Worm (Caenorhabditis elegans) whole organism, mixed stage, embryonic: ENCODE measurements around the gene srab-16.

Experiments used
- M03D4.4 ChIP-seq: sonication (generic microtip); optimal IDR thresholded peaks from 2 replicates; lab custom pipeline; 2017; ENCODE audit warnings: mild to moderate bottlenecking, missing genetic modification characterization, missing compliant biosample characterization
- bed-3 ChIP-seq: fragments of 200-800 bp; sonication (Bioruptor generic); optimal IDR thresholded peaks from 3 replicates; lab custom pipeline; 2018; ENCODE audit warnings: mild to moderate bottlenecking, missing genetic modification characterization, moderate library complexity, missing compliant biosample characterization
- blmp-1 ChIP-seq: fragments of 150-350 bp; optimal IDR thresholded peaks from 2 replicates; lab custom pipeline; 2014; ENCODE audit warnings: missing biosample characterization, missing genetic modification characterization
- ceh-39 ChIP-seq: fragments of 150-350 bp; optimal IDR thresholded peaks from 2 replicates; lab custom pipeline; 2014; ENCODE audit warnings: missing biosample characterization, missing genetic modification characterization
- ceh-43 ChIP-seq: fragments of 200-800 bp; sonication (Bioruptor generic); optimal IDR thresholded peaks from 2 replicates; lab custom pipeline; 2018; ENCODE audit warnings: mild to moderate bottlenecking, missing genetic modification characterization, moderate library complexity, missing compliant biosample characterization
- ceh-83 ChIP-seq: fragments of 200-800 bp; sonication (Bioruptor generic); optimal IDR thresholded peaks from 2 replicates; lab custom pipeline; 2018; ENCODE audit warnings: mild to moderate bottlenecking, missing genetic modification characterization, missing compliant biosample characterization
- ces-1 ChIP-seq: fragments of 150-350 bp; optimal IDR thresholded peaks from 2 replicates; lab custom pipeline; 2014; ENCODE audit warnings: missing biosample characterization, missing genetic modification reagents, missing genetic modification characterization
- cnd-1 ChIP-seq: fragments of 200-800 bp; sonication (Bioruptor generic); optimal IDR thresholded peaks from 2 replicates; lab custom pipeline; 2018; ENCODE audit warnings: mild to moderate bottlenecking, missing genetic modification characterization, missing compliant biosample characterization
- drap-1 ChIP-seq: fragments of 200-800 bp; sonication (Bioruptor generic); optimal IDR thresholded peaks from 3 replicates; lab custom pipeline; 2018; ENCODE audit warnings: mild to moderate bottlenecking, missing genetic modification characterization, missing compliant biosample characterization
- elt-1 ChIP-seq: sonication (generic microtip); optimal IDR thresholded peaks from 2 replicates; lab custom pipeline; 2017; ENCODE audit warnings: missing genetic modification characterization, mild to moderate bottlenecking, missing compliant biosample characterization, antibody characterized with exemption, moderate library complexity, borderline replicate concordance; ENCODE audit not compliant: insufficient read depth
- elt-3 ChIP-seq: fragments of 150-350 bp; optimal IDR thresholded peaks from 2 replicates; lab custom pipeline; 2014; ENCODE audit warnings: missing biosample characterization, missing genetic modification characterization
- ham-2 ChIP-seq: fragments of 200-800 bp; sonication (Bioruptor generic); optimal IDR thresholded peaks from 2 replicates; lab custom pipeline; 2018; ENCODE audit warnings: mild to moderate bottlenecking, missing genetic modification characterization, missing compliant biosample characterization
- hlh-1 ChIP-seq: fragments of 150-350 bp; optimal IDR thresholded peaks from 2 replicates; lab custom pipeline; 2014; ENCODE audit warnings: missing biosample characterization, missing genetic modification reagents, missing genetic modification characterization
- lin-32 ChIP-seq: fragments of 200-800 bp; sonication (Bioruptor generic); optimal IDR thresholded peaks from 2 replicates; lab custom pipeline; 2018; ENCODE audit warnings: mild to moderate bottlenecking, missing genetic modification characterization, missing compliant biosample characterization
- lsy-2 ChIP-seq: fragments of 150-350 bp; optimal IDR thresholded peaks from 2 replicates; lab custom pipeline; 2014; ENCODE audit warnings: missing biosample characterization, missing genetic modification characterization
- mab-5 ChIP-seq: fragments of 150-350 bp; optimal IDR thresholded peaks from 2 replicates; lab custom pipeline; 2014; ENCODE audit warnings: missing biosample characterization, missing genetic modification characterization
- mep-1 ChIP-seq: fragments of 150-350 bp; optimal IDR thresholded peaks from 2 replicates; lab custom pipeline; 2017; ENCODE audit warnings: missing biosample characterization, missing genetic modification reagents, missing genetic modification characterization, inconsistent platforms
- mls-2 ChIP-seq: sonication (generic microtip); optimal IDR thresholded peaks from 2 replicates; lab custom pipeline; 2016; ENCODE audit warnings: mild to moderate bottlenecking, missing genetic modification characterization, moderate library complexity, missing compliant biosample characterization
- nhr-12 ChIP-seq: fragments of 150-350 bp; optimal IDR thresholded peaks from 2 replicates; lab custom pipeline; 2014; ENCODE audit warnings: missing biosample characterization, missing genetic modification characterization
- nhr-2 ChIP-seq: fragments of 150-350 bp; optimal IDR thresholded peaks from 2 replicates; lab custom pipeline; 2014; ENCODE audit warnings: missing biosample characterization, missing genetic modification characterization
- nhr-237 ChIP-seq: fragments of 150-350 bp; optimal IDR thresholded peaks from 2 replicates; lab custom pipeline; 2014; ENCODE audit warnings: missing biosample characterization, missing genetic modification characterization
- nhr-76 ChIP-seq: sonication (generic microtip); optimal IDR thresholded peaks from 2 replicates; lab custom pipeline; 2017; ENCODE audit warnings: missing biosample characterization, missing genetic modification characterization
- sem-2 ChIP-seq: fragments of 200-800 bp; sonication (Bioruptor generic); optimal IDR thresholded peaks from 2 replicates; lab custom pipeline; 2018; ENCODE audit warnings: mild to moderate bottlenecking, missing genetic modification characterization, missing compliant biosample characterization
- sptf-1 ChIP-seq: sonication (generic microtip); optimal IDR thresholded peaks from 2 replicates; lab custom pipeline; 2017; ENCODE audit warnings: mild to moderate bottlenecking, missing genetic modification characterization, moderate library complexity, missing compliant biosample characterization
- tbx-8 ChIP-seq: fragments of 200-800 bp; sonication (Bioruptor generic); optimal IDR thresholded peaks from 2 replicates; lab custom pipeline; 2018; ENCODE audit warnings: mild to moderate bottlenecking, missing genetic modification characterization, moderate library complexity, missing compliant biosample characterization
- unc-120 ChIP-seq: sonication (generic microtip); optimal IDR thresholded peaks from 2 replicates; lab custom pipeline; 2017; ENCODE audit warnings: missing genetic modification characterization, missing compliant biosample characterization; ENCODE audit not compliant: poor library complexity, severe bottlenecking
- unc-39 ChIP-seq: fragments of 150-350 bp; optimal IDR thresholded peaks from 2 replicates; lab custom pipeline; 2014; ENCODE audit warnings: missing biosample characterization, missing genetic modification characterization
- unc-62 ChIP-seq: fragments of 150-350 bp; optimal IDR thresholded peaks from 2 replicates; lab custom pipeline; 2014; ENCODE audit warnings: missing biosample characterization, missing genetic modification reagents, missing genetic modification characterization
- zip-8 ChIP-seq: fragments of 150-350 bp; optimal IDR thresholded peaks from 2 replicates; lab custom pipeline; 2014; ENCODE audit warnings: missing biosample characterization, missing genetic modification characterization
- ztf-11 ChIP-seq: fragments of 150-350 bp; optimal IDR thresholded peaks from 2 replicates; lab custom pipeline; 2014; ENCODE audit warnings: missing biosample characterization, missing genetic modification characterization

The srab-16 gene

DNA sequence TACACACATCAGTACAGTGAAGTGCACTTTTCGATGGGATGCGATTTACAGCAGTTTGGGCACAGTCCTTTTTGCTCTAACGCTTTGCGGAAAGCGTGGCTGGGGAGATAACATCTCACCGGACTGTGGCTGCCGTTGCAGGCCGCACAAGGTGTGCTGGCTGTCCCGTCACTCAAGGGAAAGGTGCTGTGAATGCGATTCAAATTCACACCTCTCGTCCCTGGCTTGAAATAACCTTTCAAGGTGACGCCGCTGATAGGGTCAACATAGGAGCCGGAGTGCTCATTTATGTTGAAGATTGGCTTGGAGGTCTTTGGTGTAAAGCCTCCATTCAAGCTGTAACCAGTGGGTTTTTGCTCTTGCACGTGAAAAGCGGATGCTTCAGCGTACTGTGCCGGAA is 11.6 kb downstream of the srab-16 start:
- TF ChIP-seq hlh-1 (no peak), elt-1 (tag; lab: Kevin White, UChicago) (no peak), ces-1 (GFP tag; lab: Kevin White, UChicago) (no peak), nhr-12 (tag; lab: Kevin White, UChicago) (no peak)

DNA sequence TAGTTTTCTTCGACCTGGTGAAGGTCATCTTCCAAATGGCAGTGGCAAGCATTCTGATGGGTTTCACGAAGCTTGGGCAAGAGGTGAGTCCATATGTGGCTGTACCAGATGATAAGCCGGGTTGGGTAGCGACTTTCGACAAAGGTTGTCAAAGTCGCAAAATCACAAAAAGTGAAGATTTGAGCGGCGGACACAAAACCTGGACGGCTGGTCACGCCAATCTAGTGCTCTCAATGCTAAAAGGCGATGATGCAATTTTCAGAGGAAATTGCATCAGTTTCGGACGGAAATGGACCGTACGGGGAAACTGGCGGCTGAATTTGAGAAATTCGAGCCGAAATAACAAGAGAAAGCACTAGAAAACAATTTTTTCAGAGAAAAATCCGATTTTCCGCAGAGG is 14.7 kb downstream of the srab-16 start:
- TF ChIP-seq ces-1 (GFP tag; lab: Kevin White, UChicago) (no peak), sem-2 (no peak), ceh-83 (no peak), mab-5 (no peak), unc-120 (tag; lab: Kevin White, UChicago) (no peak), hlh-1 (no peak), lsy-2 (tag; lab: Kevin White, UChicago) (no peak), elt-3 (tag; lab: Kevin White, UChicago) (no peak), ztf-11 (tag; lab: Kevin White, UChicago) (no peak), nhr-76 (no peak), elt-1 (tag; lab: Kevin White, UChicago) (no peak), cnd-1 (no peak), lin-32 (GFP tag; lab: Kevin White, UChicago) (no peak), mep-1 (tag; lab: Kevin White, UChicago) (no peak), M03D4.4 (tag; lab: Kevin White, UChicago) (no peak), ceh-39 (no peak), tbx-8 (no peak)

DNA sequence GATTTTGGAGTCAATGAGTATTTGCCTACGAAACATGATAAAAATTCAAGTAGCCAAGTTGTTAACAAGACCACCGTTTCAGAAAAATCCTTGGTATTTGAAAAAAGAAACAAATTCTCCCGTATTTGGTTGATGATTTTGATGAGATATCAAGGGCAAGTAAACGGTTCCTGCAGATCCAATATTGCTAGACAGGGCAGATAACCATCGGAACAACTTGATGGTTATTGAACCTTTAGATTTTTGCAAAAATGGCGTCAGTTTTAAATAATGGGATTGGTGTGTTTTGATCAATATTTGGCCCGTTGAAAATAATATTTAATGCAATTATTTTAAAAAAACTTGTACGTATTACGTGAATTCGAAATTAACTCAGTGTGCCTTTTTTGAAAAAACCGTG is 17.7 kb downstream of the srab-16 start:
- TF ChIP-seq M03D4.4 (tag; lab: Kevin White, UChicago) (no peak), lsy-2 (tag; lab: Kevin White, UChicago) (no peak), elt-1 (tag; lab: Kevin White, UChicago) (peak; percentile 38), blmp-1 (no peak)

DNA sequence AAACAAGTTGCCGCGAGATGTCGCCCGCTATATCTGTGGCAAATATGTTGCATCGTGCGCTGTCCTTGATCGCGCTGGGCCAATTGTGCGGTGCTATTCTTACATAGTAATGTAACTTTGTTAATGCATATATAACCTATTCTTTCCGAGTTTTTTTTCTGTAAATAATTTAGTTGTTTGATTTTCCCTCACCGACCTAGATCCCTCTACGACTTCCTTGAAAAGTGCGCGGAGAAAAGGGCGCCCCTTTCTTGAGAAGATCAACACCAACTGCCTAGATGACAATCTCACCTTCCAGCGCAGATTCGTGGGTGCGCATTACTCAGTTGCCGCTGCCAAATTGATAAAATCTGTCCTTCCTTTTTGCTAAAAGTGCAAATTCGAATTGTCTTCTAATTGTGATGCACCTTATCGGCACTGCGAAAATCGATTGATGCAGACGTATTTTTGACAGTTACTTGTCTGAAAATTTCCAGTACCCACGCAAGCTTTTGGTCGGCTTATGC is 19.1 kb downstream of the srab-16 start:
- TF ChIP-seq elt-1 (tag; lab: Kevin White, UChicago), result peak; percentile 85
- no peak for TF ChIP-seq sptf-1 (tag; lab: Kevin White, UChicago)
- TF ChIP-seq tbx-8, result no peak
- no peak for TF ChIP-seq nhr-12 (tag; lab: Kevin White, UChicago)
- TF ChIP-seq unc-39 (tag; lab: Kevin White, UChicago), result no peak

DNA sequence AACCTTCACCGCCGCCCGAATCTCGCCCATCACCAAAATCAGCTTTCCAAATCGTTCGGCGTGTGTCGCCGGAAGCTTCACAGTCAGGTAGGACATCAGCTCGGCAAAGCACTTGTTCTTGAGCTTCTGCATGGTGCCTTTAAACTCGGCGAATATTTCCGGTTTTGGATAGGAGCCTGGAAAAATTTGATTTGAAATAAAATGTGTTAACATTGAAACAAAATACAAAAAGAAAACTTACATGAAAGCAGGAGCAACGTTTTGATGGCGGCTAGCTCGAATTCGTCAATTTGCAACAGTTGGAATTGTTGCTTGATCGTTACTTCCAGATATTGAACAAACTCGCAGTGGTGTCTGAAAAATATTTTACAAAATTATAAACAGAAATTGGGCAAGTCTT is 20.2 kb downstream of the srab-16 start:
- no peak for TF ChIP-seq elt-3 (tag; lab: Kevin White, UChicago)
- TF ChIP-seq lin-32 (GFP tag; lab: Kevin White, UChicago), result no peak
- no peak for TF ChIP-seq mls-2 (tag; lab: Kevin White, UChicago)
- TF ChIP-seq ham-2, result no peak
- TF ChIP-seq ceh-83, result no peak

DNA sequence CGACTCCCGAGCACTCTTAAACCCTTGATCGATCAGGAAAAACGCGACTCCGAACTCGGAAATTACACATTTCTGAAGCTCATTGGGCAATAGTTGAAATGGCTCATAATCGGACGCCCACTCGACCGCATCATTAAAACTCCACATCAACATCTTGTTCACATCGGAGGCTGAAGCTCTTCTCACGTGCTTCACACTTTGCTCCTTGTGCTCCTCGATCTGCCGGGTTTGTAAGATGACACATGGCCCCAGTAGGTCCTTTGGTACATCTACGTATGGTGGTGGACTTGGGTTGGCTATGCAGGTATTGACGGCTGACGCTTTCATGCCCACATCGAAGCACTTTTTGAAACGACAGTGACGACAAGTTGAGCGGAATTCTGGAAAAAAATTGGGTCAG is 20.9 kb downstream of the srab-16 start:
- no peak for TF ChIP-seq tbx-8
- TF ChIP-seq unc-120 (tag; lab: Kevin White, UChicago), result no peak
- TF ChIP-seq mls-2 (tag; lab: Kevin White, UChicago), result no peak
- no peak for TF ChIP-seq lsy-2 (tag; lab: Kevin White, UChicago)
- TF ChIP-seq zip-8 (tag; lab: Kevin White, UChicago), result no peak
- no peak for TF ChIP-seq nhr-237 (tag; lab: Kevin White, UChicago)
- no peak for TF ChIP-seq unc-62 (GFP tag; lab: Kevin White, UChicago)
- TF ChIP-seq M03D4.4 (tag; lab: Kevin White, UChicago), result no peak
- no peak for TF ChIP-seq ceh-83
- no peak for TF ChIP-seq lin-32 (GFP tag; lab: Kevin White, UChicago)
- no peak for TF ChIP-seq ztf-11 (tag; lab: Kevin White, UChicago)
- TF ChIP-seq drap-1 (GFP tag; lab: Kevin White, UChicago), result no peak
- TF ChIP-seq blmp-1, result no peak
- TF ChIP-seq bed-3 (GFP tag; lab: Kevin White, UChicago), result no peak
- TF ChIP-seq nhr-2, result no peak
- no peak for TF ChIP-seq mab-5
- TF ChIP-seq mep-1 (tag; lab: Kevin White, UChicago), result no peak
- no peak for TF ChIP-seq nhr-12 (tag; lab: Kevin White, UChicago)
- no peak for TF ChIP-seq ceh-43 (GFP tag; lab: Kevin White, UChicago)
- TF ChIP-seq elt-1 (tag; lab: Kevin White, UChicago), result no peak
